Fruit fly (Drosophila melanogaster) whole organism, embryonic: ENCODE results near the gene CG2003.
A peak's percentile ranks its signal among the peaks of the same experiment; 100 is the strongest.

ENCODE experiments used
- Atf-2 ChIP-seq: fragments of 200-800 bp; sonication (Bioruptor generic); optimal IDR thresholded peaks from 2 replicates; lab custom pipeline; 2016; ENCODE audit warnings: missing biosample characterization, missing genetic modification characterization
- B-H1 ChIP-seq: fragments of 200-800 bp; sonication (Bioruptor generic); IDR thresholded peaks from 3 replicates; pipeline ENCODE4 v1.3.6; 2022; ENCODE audit warnings: missing biosample characterization, missing genetic modification characterization
- BEAF-32 ChIP-seq: fragments of 200-800 bp; sonication (Bioruptor generic); optimal IDR thresholded peaks from 3 replicates; lab custom pipeline; 2017; ENCODE audit warnings: missing biosample characterization, missing genetic modification characterization, mild to moderate bottlenecking, moderate library complexity, missing genetic modification reagents
- Bdp1 ChIP-seq: fragments of 200-800 bp; sonication (Bioruptor generic); optimal IDR thresholded peaks from 3 replicates; lab custom pipeline; 2016; ENCODE audit warnings: missing biosample characterization, missing genetic modification characterization
- CG10321 ChIP-seq: fragments of 200-800 bp; sonication (Bioruptor generic); IDR thresholded peaks from 2 replicates; pipeline ENCODE4 v1.3.6; 2022; ENCODE audit warnings: missing biosample characterization, missing genetic modification characterization
- CG11723 ChIP-seq: fragments of 200-800 bp; sonication (Bioruptor generic); optimal IDR thresholded peaks from 2 replicates; lab custom pipeline; 2017; ENCODE audit warnings: missing biosample characterization, mild to moderate bottlenecking, missing genetic modification characterization
- CG12769 ChIP-seq: fragments of 200-800 bp; sonication (Bioruptor generic); optimal IDR thresholded peaks from 2 replicates; lab custom pipeline; 2019; ENCODE audit warnings: missing biosample characterization, mild to moderate bottlenecking, missing genetic modification characterization, moderate library complexity
- CG14014 ChIP-seq: fragments of 200-800 bp; sonication (Bioruptor generic); IDR thresholded peaks from 2 replicates; pipeline ENCODE4 v1.3.6; 2022; ENCODE audit warnings: missing biosample characterization, missing genetic modification characterization
- CG17359 ChIP-seq: fragments of 200-800 bp; sonication (Bioruptor generic); optimal IDR thresholded peaks from 3 replicates; lab custom pipeline; 2018; ENCODE audit warnings: missing biosample characterization, mild to moderate bottlenecking, missing genetic modification characterization, moderate library complexity
- CG17802 ChIP-seq: fragments of 200-800 bp; sonication (Bioruptor generic); optimal IDR thresholded peaks from 2 replicates; lab custom pipeline; 2018; ENCODE audit warnings: missing biosample characterization, mild to moderate bottlenecking, missing genetic modification characterization, moderate library complexity
- CG30020 ChIP-seq: fragments of 200-800 bp; optimal IDR thresholded peaks from 2 replicates; lab custom pipeline; 2019; ENCODE audit warnings: missing biosample characterization, mild to moderate bottlenecking, missing genetic modification characterization, moderate library complexity
- CG31441 ChIP-seq: fragments of 200-800 bp; sonication (Bioruptor generic); IDR thresholded peaks from 2 replicates; pipeline ENCODE4 v1.3.6; 2022; ENCODE audit warnings: missing biosample characterization, missing genetic modification characterization
- CG34422 ChIP-seq: fragments of 200-800 bp; sonication (Bioruptor generic); IDR thresholded peaks from 3 replicates; pipeline ENCODE4 v1.3.6; 2022; ENCODE audit warnings: missing biosample characterization, missing genetic modification characterization
- CG4282 ChIP-seq: fragments of 200-800 bp; sonication (Bioruptor generic); optimal IDR thresholded peaks from 2 replicates; lab custom pipeline; 2016; ENCODE audit warnings: missing biosample characterization, missing genetic modification characterization
- CG4617 ChIP-seq: fragments of 200-800 bp; sonication (Bioruptor generic); optimal IDR thresholded peaks from 3 replicates; lab custom pipeline; 2016; ENCODE audit warnings: missing biosample characterization, missing genetic modification characterization, borderline replicate concordance
- CG7271 ChIP-seq: fragments of 200-800 bp; sonication (Bioruptor generic); optimal IDR thresholded peaks from 2 replicates; lab custom pipeline; 2018; ENCODE audit warnings: missing biosample characterization, mild to moderate bottlenecking, missing genetic modification characterization, moderate library complexity
- CG9215 ChIP-seq: fragments of 200-800 bp; sonication (Bioruptor generic); IDR thresholded peaks from 2 replicates; pipeline ENCODE4 v1.3.6; 2022; ENCODE audit warnings: missing biosample characterization, missing genetic modification characterization
- Dref ChIP-seq: fragments of 200-800 bp; sonication (Bioruptor generic); IDR thresholded peaks from 2 replicates; pipeline ENCODE4 v1.3.6; 2022; ENCODE audit warnings: missing biosample characterization, missing genetic modification characterization
- E2f1 ChIP-seq: fragments of 200-800 bp; sonication (Bioruptor generic); IDR thresholded peaks from 2 replicates; pipeline ENCODE4 v1.3.6; 2022; ENCODE audit warnings: missing biosample characterization, missing genetic modification characterization
- Fer3 ChIP-seq: fragments of 200-800 bp; sonication (Bioruptor generic); optimal IDR thresholded peaks from 2 replicates; lab custom pipeline; 2018; ENCODE audit warnings: missing biosample characterization, mild to moderate bottlenecking, missing genetic modification characterization, moderate library complexity
- Hmr ChIP-seq: fragments of 200-800 bp; sonication (Bioruptor generic); optimal IDR thresholded peaks from 3 replicates; lab custom pipeline; 2017; ENCODE audit warnings: mild to moderate bottlenecking, missing biosample characterization, missing genetic modification reagents, missing genetic modification characterization
- MTF-1 ChIP-seq: fragments of 200-800 bp; sonication (Bioruptor generic); optimal IDR thresholded peaks from 2 replicates; lab custom pipeline; 2018; ENCODE audit warnings: missing biosample characterization, mild to moderate bottlenecking, missing genetic modification characterization, borderline replicate concordance
- Med ChIP-seq: fragments of 200-800 bp; sonication (Bioruptor generic); peaks from one replicate; lab custom pipeline; 2016; ENCODE audit warnings: missing biosample characterization, missing genetic modification characterization, mild to moderate bottlenecking, inconsistent platforms, moderate library complexity
- Neu2 ChIP-seq: fragments of 200-800 bp; sonication (Bioruptor generic); optimal IDR thresholded peaks from 3 replicates; lab custom pipeline; 2016; ENCODE audit warnings: missing biosample characterization, missing genetic modification characterization, borderline replicate concordance
- Ptx1 ChIP-seq: fragments of 200-800 bp; sonication (Bioruptor generic); IDR thresholded peaks from 2 replicates; pipeline ENCODE4 v1.3.6; 2022; ENCODE audit warnings: missing biosample characterization, missing genetic modification characterization
- Spps ChIP-seq: fragments of 200-800 bp; sonication (Bioruptor generic); optimal IDR thresholded peaks from 2 replicates; lab custom pipeline; 2018; ENCODE audit warnings: missing biosample characterization, mild to moderate bottlenecking, missing genetic modification characterization
- Trl ChIP-seq, 3 experiments: fragments of >200 bp in 2 of 3; fragments of 200-800 bp in 1 of 3; sonication (Bioruptor generic) in 1 of 3; optimal IDR thresholded peaks; 2 replicates in 1 of 3; 3 replicates in 2 of 3; lab custom pipeline; 2016 to 2017; ENCODE audit warnings: missing biosample characterization in 1 of 3, missing genetic modification characterization in 1 of 3
- Xbp1 ChIP-seq: fragments of 200-800 bp; sonication (Bioruptor generic); optimal IDR thresholded peaks from 3 replicates; lab custom pipeline; 2016; ENCODE audit warnings: missing biosample characterization, mild to moderate bottlenecking, missing genetic modification characterization
- aop ChIP-seq: fragments of 200-800 bp; sonication (Bioruptor generic); IDR thresholded peaks from 2 replicates; pipeline ENCODE4 v1.3.6; 2022; ENCODE audit warnings: missing biosample characterization, missing genetic modification characterization
- chif ChIP-seq, 2 experiments: fragments of 200-800 bp; sonication (Bioruptor generic); optimal IDR thresholded peaks; 3 replicates each; lab custom pipeline; 2016; ENCODE audit warnings: missing biosample characterization in 2 of 2, missing genetic modification characterization in 2 of 2
- fd3F ChIP-seq: fragments of 200-800 bp; sonication (Bioruptor generic); optimal IDR thresholded peaks from 2 replicates; lab custom pipeline; 2018; ENCODE audit warnings: missing biosample characterization, mild to moderate bottlenecking, missing genetic modification characterization, moderate library complexity
- gfzf ChIP-seq: fragments of 200-800 bp; sonication (Bioruptor generic); optimal IDR thresholded peaks from 2 replicates; lab custom pipeline; 2016; ENCODE audit warnings: missing biosample characterization, mild to moderate bottlenecking, missing genetic modification characterization, moderate library complexity
- gsb-n ChIP-seq: fragments of 200-800 bp; sonication (Bioruptor generic); optimal IDR thresholded peaks from 3 replicates; lab custom pipeline; 2018; ENCODE audit warnings: missing biosample characterization, mild to moderate bottlenecking, missing genetic modification characterization
- h ChIP-seq: fragments of >200 bp; optimal IDR thresholded peaks from 2 replicates; lab custom pipeline; 2017
- her ChIP-seq: fragments of 200-800 bp; sonication (Bioruptor generic); optimal IDR thresholded peaks from 2 replicates; lab custom pipeline; 2016; ENCODE audit warnings: missing biosample characterization, missing genetic modification characterization
- jigr1 ChIP-seq: fragments of 200-800 bp; sonication (Bioruptor generic); IDR thresholded peaks from 3 replicates; pipeline ENCODE4 v1.3.6; 2022; ENCODE audit warnings: missing biosample characterization, missing genetic modification characterization
- klu ChIP-seq: fragments of 200-800 bp; sonication (Bioruptor generic); IDR thresholded peaks from 2 replicates; pipeline ENCODE4 v1.3.6; 2022; ENCODE audit warnings: missing biosample characterization, missing genetic modification characterization
- pnt ChIP-seq: fragments of 200-800 bp; sonication (Bioruptor generic); optimal IDR thresholded peaks from 3 replicates; lab custom pipeline; 2016; ENCODE audit warnings: missing biosample characterization, missing genetic modification characterization
- pros ChIP-seq: fragments of 200-800 bp; sonication (Bioruptor generic); optimal IDR thresholded peaks from 3 replicates; lab custom pipeline; 2019; ENCODE audit warnings: missing biosample characterization, mild to moderate bottlenecking, missing genetic modification characterization, moderate library complexity
- psq ChIP-seq: fragments of 200-800 bp; sonication (Bioruptor generic); optimal IDR thresholded peaks from 2 replicates; lab custom pipeline; 2017; ENCODE audit warnings: missing biosample characterization, missing genetic modification characterization
- row ChIP-seq: fragments of 200-800 bp; sonication (Bioruptor generic); IDR thresholded peaks from 3 replicates; pipeline ENCODE4 v1.3.6; 2022; ENCODE audit warnings: missing biosample characterization, missing genetic modification characterization
- run ChIP-seq: fragments of 200-800 bp; sonication (Bioruptor generic); optimal IDR thresholded peaks from 3 replicates; lab custom pipeline; 2018; ENCODE audit warnings: missing biosample characterization, mild to moderate bottlenecking, missing genetic modification characterization
- sens ChIP-seq: fragments of 200-800 bp; sonication (Bioruptor generic); peaks from one replicate; lab custom pipeline; 2016; ENCODE audit warnings: missing biosample characterization, missing genetic modification characterization
- stwl ChIP-seq: fragments of 200-800 bp; sonication (Bioruptor generic); optimal IDR thresholded peaks from 3 replicates; lab custom pipeline; 2018; ENCODE audit warnings: missing biosample characterization, mild to moderate bottlenecking, missing genetic modification characterization, moderate library complexity
- vvl ChIP-seq: fragments of 200-800 bp; sonication (Bioruptor generic); IDR thresholded peaks from 2 replicates; pipeline ENCODE4 v1.3.6; 2022; ENCODE audit warnings: missing biosample characterization, missing genetic modification characterization
- wek ChIP-seq: fragments of 200-800 bp; sonication (Bioruptor generic); optimal IDR thresholded peaks from 3 replicates; lab custom pipeline; 2018; ENCODE audit warnings: missing biosample characterization, mild to moderate bottlenecking, missing genetic modification characterization, moderate library complexity
- zen ChIP-seq: fragments of 200-800 bp; sonication (Bioruptor generic); optimal IDR thresholded peaks from 3 replicates; lab custom pipeline; 2018; ENCODE audit warnings: missing biosample characterization, mild to moderate bottlenecking, missing genetic modification characterization, moderate library complexity
- zfh1 ChIP-seq: fragments of 200-800 bp; sonication (Bioruptor generic); IDR thresholded peaks from 3 replicates; pipeline ENCODE4 v1.3.6; 2022; ENCODE audit warnings: missing biosample characterization, missing genetic modification characterization

CG2003 gene

dm6 chr3R:31954463-31954862 lies 23.5 kb upstream of the CG2003 start (continued):
- TF ChIP-seq Xbp1 (GFP tag; lab: Kevin White, UChicago) = no peak
- TF ChIP-seq chif (GFP tag; optimal IDR thresholded peaks at IDR 0.05; lab: Kevin White, UChicago) = no peak
- no peak for TF ChIP-seq CG30020 (tag; lab: Kevin White, UChicago)
- no peak for TF ChIP-seq E2f1
- peak; percentile 9 for TF ChIP-seq CG12769 (tag; lab: Kevin White, UChicago)
- 0 out of 2 replicates have a peak, but pooled peaks have one; percentile 12 for TF ChIP-seq vvl (GFP tag; lab: Robert Waterston, UW)
- peak; percentile 57 for TF ChIP-seq gsb-n (tag; lab: Kevin White, UChicago)
- no peak for TF ChIP-seq MTF-1
- TF ChIP-seq Ptx1 = no peak
- no peak for TF ChIP-seq Spps (tag; lab: Kevin White, UChicago)
- no peak for TF ChIP-seq gfzf
- TF ChIP-seq Fer3 = no peak
- no peak for TF ChIP-seq CG10321
- TF ChIP-seq her (GFP tag; lab: Kevin White, UChicago) = no peak
- no peak for TF ChIP-seq pros (GFP tag; lab: Kevin White, UChicago)
- no peak for TF ChIP-seq CG4617 (GFP tag; lab: Kevin White, UChicago)
- no peak for TF ChIP-seq Bdp1
- TF ChIP-seq zen (tag; lab: Kevin White, UChicago) = peak; percentile 88
- no peak for TF ChIP-seq Neu2 (GFP tag; lab: Kevin White, UChicago)
- no peak for TF ChIP-seq CG11723 (GFP tag; lab: Kevin White, UChicago)
- TF ChIP-seq wek (GFP tag; lab: Kevin White, UChicago) = no peak
- no peak for TF ChIP-seq B-H1 (GFP tag; lab: Robert Waterston, UW)
- no peak for TF ChIP-seq pnt
- no peak for TF ChIP-seq Dref (GFP tag; lab: Robert Waterston, UW)
- no peak for TF ChIP-seq Atf-2
- peak; percentile 18 for TF ChIP-seq CG17802 (tag; lab: Kevin White, UChicago)
- no peak for TF ChIP-seq CG9215 (GFP tag; lab: Robert Waterston, UW)
- no peak for TF ChIP-seq Trl (optimal IDR thresholded peaks at IDR 0.05; lab: Kevin White, UChicago)
- no peak for TF ChIP-seq Trl (GFP tag; optimal IDR thresholded peaks at IDR 0.05; lab: Kevin White, UChicago)
- TF ChIP-seq Hmr = no peak
- TF ChIP-seq BEAF-32 (GFP tag; lab: Kevin White, UChicago) = no peak
- TF ChIP-seq CG34422 (GFP tag; lab: Robert Waterston, UW) = no peak
- TF ChIP-seq CG14014 (GFP tag; lab: Robert Waterston, UW) = no peak
- TF ChIP-seq CG17359 (tag; lab: Kevin White, UChicago) = no peak
- TF ChIP-seq CG7271 = no peak
- TF ChIP-seq CG4282 (GFP tag; lab: Kevin White, UChicago) = no peak
- TF ChIP-seq Med (GFP tag; lab: Kevin White, UChicago) = peak; percentile 67
- 0 out of 3 replicates have a peak, but pooled peaks have one; percentile 18 for TF ChIP-seq zfh1 (GFP tag; lab: Robert Waterston, UW)
- TF ChIP-seq jigr1 (GFP tag; lab: Robert Waterston, UW) = no peak
- peak; percentile 15; the same call in 1 of the 3 replicates for TF ChIP-seq row (GFP tag; lab: Robert Waterston, UW)
- peak; percentile 1 for TF ChIP-seq sens (GFP tag; lab: Kevin White, UChicago)
- no peak for TF ChIP-seq aop (GFP tag; lab: Robert Waterston, UW)
- TF ChIP-seq fd3F (GFP tag; lab: Kevin White, UChicago) = no peak
- TF ChIP-seq CG31441 (GFP tag; lab: Robert Waterston, UW) = no peak
- no peak for TF ChIP-seq run (tag; lab: Kevin White, UChicago)
- TF ChIP-seq h = no peak
- peak; percentile 43 for TF ChIP-seq stwl
- no peak for TF ChIP-seq psq
- no peak for TF ChIP-seq klu (GFP tag; lab: Robert Waterston, UW)
